Worm (Caenorhabditis elegans): ENCODE data around the gene T13F2.6.
A peak's percentile ranks its signal among the peaks of the same experiment; 100 is the strongest.
"Not testable (repeated sequence)": the region's sequence is repeated elsewhere in the genome, so short reads cannot be mapped to it uniquely, and the experiment has no call there.

Gene T13F2.6

DNA sequence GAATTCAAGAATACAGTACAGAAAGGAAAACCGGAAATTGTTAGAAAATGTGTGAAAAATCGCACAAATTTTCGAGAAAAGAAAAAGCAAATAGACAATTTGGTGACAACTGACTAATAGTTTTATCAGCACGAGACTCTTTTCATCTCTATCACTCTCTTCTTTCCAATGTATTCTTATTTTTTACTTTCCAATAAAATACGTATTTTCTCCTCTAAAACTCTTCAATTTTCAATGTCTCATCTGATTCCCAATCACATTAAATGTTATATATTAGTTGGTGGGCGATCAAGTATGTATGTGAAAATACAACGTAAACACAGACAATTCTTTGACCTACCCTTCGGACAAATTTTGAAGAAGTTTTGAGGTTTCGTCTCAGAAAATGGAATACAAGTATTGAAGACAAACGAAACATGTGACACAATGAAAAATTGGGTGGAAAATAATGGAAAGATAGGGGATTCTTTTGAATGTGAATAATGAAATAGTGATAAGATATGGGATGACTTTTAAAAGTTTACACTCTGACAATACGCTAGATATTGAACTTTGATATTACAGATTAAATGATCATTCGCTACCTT is 40.8 kb upstream of the T13F2.6 start, which contains the start of gene cka-1 (continued):
- TF ChIP-seq alr-1 (tag; optimal IDR thresholded peaks at IDR 0.05; ENCODE audit: borderline replicate concordance) (no peak), unc-98 (GFP tag; IDR thresholded peaks at IDR 0.05) (no peak), skn-1 (tag; optimal IDR thresholded peaks at IDR 0.05) (no peak), ztf-4 (tag; optimal IDR thresholded peaks at IDR 0.05) (no peak), C04F5.9 (tag; optimal IDR thresholded peaks at IDR 0.05) (no peak), nhr-76 (tag; optimal IDR thresholded peaks at IDR 0.05) (no peak), vab-15 (tag; optimal IDR thresholded peaks at IDR 0.05) (peak; percentile 67), snpc-4 (tag; optimal IDR thresholded peaks at IDR 0.05) (no peak), sptf-1 (tag; optimal IDR thresholded peaks at IDR 0.05) (no peak), mef-2 (tag; optimal IDR thresholded peaks at IDR 0.05) (no peak), nhr-90 (tag; optimal IDR thresholded peaks at IDR 0.05; ENCODE audit: poor library complexity) (peak; percentile 11), nhr-71 (tag; optimal IDR thresholded peaks at IDR 0.05) (peak; percentile 63), snu-23 (GFP tag; optimal IDR thresholded peaks at IDR 0.05) (no peak), pag-3 (tag; optimal IDR thresholded peaks at IDR 0.05; ENCODE audit: borderline replicate concordance, insufficient read depth) (no peak), unc-130 (tag; optimal IDR thresholded peaks at IDR 0.05) (no peak), fkh-4 (tag; optimal IDR thresholded peaks at IDR 0.05; ENCODE audit: borderline replicate concordance) (no peak), mep-1 (tag; optimal IDR thresholded peaks at IDR 0.05) (no peak), swsn-7 (tag; optimal IDR thresholded peaks at IDR 0.05) (no peak), blmp-1 (tag; optimal IDR thresholded peaks at IDR 0.05) (no peak), xbp-1 (tag; optimal IDR thresholded peaks at IDR 0.05) (no peak), nhr-11 (tag; optimal IDR thresholded peaks at IDR 0.05) (no peak), nhr-28 (tag; optimal IDR thresholded peaks at IDR 0.05) (no peak), lin-39 (tag; optimal IDR thresholded peaks at IDR 0.05) (no peak), mab-9 (GFP tag; IDR thresholded peaks at IDR 0.05) (no peak), ets-5 (GFP tag; IDR thresholded peaks at IDR 0.05) (no peak), lin-35 (GFP tag; optimal IDR thresholded peaks at IDR 0.05) (peak in 1 of 2 experiments; percentile 55), nhr-85 (tag) (peak; percentile 48), ceh-63 (GFP tag; optimal IDR thresholded peaks at IDR 0.05) (no peak), elt-3 (tag; optimal IDR thresholded peaks at IDR 0.05) (peak in 1 of 6 experiments; percentile 48), lin-13 (GFP tag; optimal IDR thresholded peaks at IDR 0.05) (no peak), ceh-88 (GFP tag; IDR thresholded peaks at IDR 0.05) (no peak), unc-30 (tag; optimal IDR thresholded peaks at IDR 0.05) (no peak), lsy-2 (tag; optimal IDR thresholded peaks at IDR 0.05) (peak in 1 of 2 experiments; percentile 62), nhr-47 (tag; optimal IDR thresholded peaks at IDR 0.05) (no peak), unc-86 (tag; optimal IDR thresholded peaks at IDR 0.05) (no peak), jun-1 (tag; optimal IDR thresholded peaks at IDR 0.05) (no peak), tbx-2 (tag; optimal IDR thresholded peaks at IDR 0.05) (peak; percentile 9)

- TF ChIP-seq lin-13 (GFP tag; optimal IDR thresholded peaks at IDR 0.05), result no peak
Observed at ce11 chrIV:9738194-9738593, 39.9 kb upstream of the T13F2.6 start, which contains the start of gene C28D4.10. TSS of gene C28D4.10 (plus strand) at chrIV:9738494.

- TF ChIP-seq mef-2 (tag; optimal IDR thresholded peaks at IDR 0.05), result no peak
Observed at ce11 chrIV:9739001-9739400, 39.1 kb upstream of the T13F2.6 start.

DNA sequence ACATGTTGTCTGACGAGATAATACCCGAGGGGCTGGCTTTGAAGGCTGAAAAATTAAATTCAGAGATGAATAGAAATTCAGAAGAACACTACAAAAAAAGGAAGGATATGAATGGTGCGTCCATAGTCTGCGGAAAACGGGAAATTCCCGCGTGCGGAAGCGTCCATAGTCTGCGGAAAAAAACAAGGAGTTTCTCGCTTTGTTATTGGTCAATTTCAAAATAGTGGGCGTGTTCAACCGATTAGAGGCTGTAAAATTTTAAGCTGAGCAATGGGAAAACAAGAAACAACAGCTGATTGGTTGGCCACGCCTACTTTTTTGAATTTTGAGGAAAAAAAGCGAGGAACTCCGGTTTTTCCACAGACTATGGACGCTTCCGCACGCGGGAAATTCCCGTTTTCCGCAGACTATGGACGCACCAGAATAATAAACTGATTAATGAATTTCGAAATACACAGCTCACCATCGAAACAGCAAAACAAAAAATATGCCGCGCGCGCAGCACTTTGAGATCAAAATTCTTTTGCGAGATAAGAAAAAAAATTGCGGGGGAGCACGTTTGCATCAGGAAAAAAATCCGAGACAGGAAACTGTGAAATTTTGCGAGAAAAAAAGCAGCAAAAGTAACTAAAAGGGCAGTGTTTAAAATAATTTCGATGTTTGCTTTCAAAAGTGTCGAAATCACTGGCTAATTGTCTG is 37.1 kb upstream of the T13F2.6 start, which contains the start of gene gln-6:
TSS of gene gln-6 (minus strand) at position 51 of the 699 bp plus-strand sequence.
- TF ChIP-seq efl-1 (optimal IDR thresholded peaks at IDR 0.05), result peak in 1 of 2 experiments; percentile 8
- not testable (repeated sequence) for TF ChIP-seq efl-1 (GFP tag; optimal IDR thresholded peaks at IDR 0.05 in 1 of 2)
